Fruit fly (Drosophila melanogaster): ENCODE data around the gene Strump.

DNA sequence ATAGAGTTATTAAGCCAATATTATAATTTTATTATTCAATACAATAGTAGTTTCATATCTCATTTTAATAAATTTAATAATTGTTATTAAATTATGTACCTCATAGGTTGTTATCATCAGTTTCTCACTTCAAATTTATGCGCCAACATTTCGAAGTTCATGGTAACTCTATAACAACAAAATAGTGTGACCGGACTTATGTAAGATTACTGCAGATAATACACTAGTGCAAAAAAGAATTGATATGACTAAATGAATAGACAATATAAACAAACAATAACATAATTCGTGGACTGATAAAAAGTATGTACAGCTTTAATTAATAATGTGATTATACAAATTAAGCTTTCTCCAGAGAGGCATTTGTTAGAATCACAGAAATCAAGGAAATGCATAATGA, at the start of gene Strump:
- TF ChIP-seq Met (GFP tag; optimal IDR thresholded peaks at IDR 0.05) = no peak
- TF ChIP-seq achi (GFP tag; optimal IDR thresholded peaks at IDR 0.05) = no peak
- no peak for TF ChIP-seq Blimp-1 (GFP tag; optimal IDR thresholded peaks at IDR 0.05)
- TF ChIP-seq CG34406 (GFP tag; optimal IDR thresholded peaks at IDR 0.05) = no peak
- TF ChIP-seq Hr4 (GFP tag; optimal IDR thresholded peaks at IDR 0.05) = no peak
- no peak for TF ChIP-seq CG3032 (tag; optimal IDR thresholded peaks at IDR 0.05)
